Worm (Caenorhabditis elegans) whole organism, L2 larva: ENCODE results near the gene Y116A8C.468.
"Not testable (repeated sequence)": the region's sequence is repeated elsewhere in the genome, so short reads cannot be mapped to it uniquely, and the experiment has no call there.

Experiments used
- F13H6.1 ChIP-seq: sonication (generic microtip); optimal IDR thresholded peaks from 2 replicates; lab custom pipeline; 2016; ENCODE audit warnings: missing genetic modification characterization, missing compliant biosample characterization
- R02D3.7 ChIP-seq: fragments of 150-350 bp; optimal IDR thresholded peaks from 2 replicates; lab custom pipeline; 2014; ENCODE audit warnings: missing biosample characterization, missing genetic modification characterization
- ZK546.5 ChIP-seq: sonication (generic microtip); optimal IDR thresholded peaks from 2 replicates; lab custom pipeline; 2017; ENCODE audit warnings: missing biosample characterization, missing genetic modification characterization
- aly-2 ChIP-seq: fragments of 150-350 bp; optimal IDR thresholded peaks from 2 replicates; lab custom pipeline; 2014; ENCODE audit warnings: missing biosample characterization, missing genetic modification characterization
- ama-1 ChIP-seq: fragments of 150-350 bp; optimal IDR thresholded peaks from 2 replicates; lab custom pipeline; 2018; ENCODE audit warnings: inconsistent platforms
- blmp-1 ChIP-seq: sonication (generic microtip); optimal IDR thresholded peaks from 2 replicates; lab custom pipeline; 2017; ENCODE audit warnings: missing genetic modification characterization, mild to moderate bottlenecking, missing compliant biosample characterization, antibody characterized with exemption, moderate library complexity; ENCODE audit not compliant: insufficient read depth
- ceh-82 ChIP-seq: fragments of 150-350 bp; optimal IDR thresholded peaks from 2 replicates; lab custom pipeline; 2014; ENCODE audit warnings: missing biosample characterization, missing genetic modification characterization
- crh-2 ChIP-seq: sonication (generic microtip); optimal IDR thresholded peaks from 2 replicates; lab custom pipeline; 2017; ENCODE audit warnings: missing biosample characterization, missing genetic modification characterization
- dmd-4 ChIP-seq: sonication (generic microtip); optimal IDR thresholded peaks from 2 replicates; lab custom pipeline; 2017; ENCODE audit warnings: missing biosample characterization, missing genetic modification characterization
- egl-27 ChIP-seq: sonication (generic microtip); optimal IDR thresholded peaks from 3 replicates; lab custom pipeline; 2017; ENCODE audit warnings: missing biosample characterization, missing genetic modification reagents, missing genetic modification characterization
- lin-13 ChIP-seq: fragments of 150-350 bp; optimal IDR thresholded peaks from 2 replicates; lab custom pipeline; 2014; ENCODE audit warnings: missing biosample characterization, missing genetic modification reagents, missing genetic modification characterization
- lin-39 ChIP-seq: fragments of 150-350 bp; optimal IDR thresholded peaks from 2 replicates; lab custom pipeline; 2014; ENCODE audit warnings: missing biosample characterization, missing genetic modification reagents, missing genetic modification characterization
- lsy-2 ChIP-seq, 2 experiments: fragments of 150-350 bp in 1 of 2; sonication (generic microtip) in 1 of 2; optimal IDR thresholded peaks; 2 replicates each; lab custom pipeline; 2014 to 2017; ENCODE audit warnings: missing biosample characterization in 2 of 2, missing genetic modification characterization in 2 of 2
- mab-5 ChIP-seq: fragments of 150-350 bp; optimal IDR thresholded peaks from 2 replicates; lab custom pipeline; 2014; ENCODE audit warnings: missing biosample characterization, missing genetic modification characterization
- mbf-1 ChIP-seq: sonication (generic microtip); optimal IDR thresholded peaks from 2 replicates; lab custom pipeline; 2017; ENCODE audit warnings: missing biosample characterization, missing genetic modification characterization
- nhr-10 ChIP-seq: sonication (generic microtip); optimal IDR thresholded peaks from 2 replicates; lab custom pipeline; 2017; ENCODE audit warnings: missing biosample characterization, missing genetic modification characterization
- nhr-11 ChIP-seq: fragments of 150-350 bp; optimal IDR thresholded peaks from 2 replicates; lab custom pipeline; 2014; ENCODE audit warnings: missing biosample characterization, missing genetic modification characterization
- nhr-12 ChIP-seq: fragments of 150-350 bp; optimal IDR thresholded peaks from 2 replicates; lab custom pipeline; 2014; ENCODE audit warnings: missing biosample characterization, missing genetic modification characterization
- nhr-23 ChIP-seq: fragments of 150-350 bp; optimal IDR thresholded peaks from 2 replicates; lab custom pipeline; 2014; ENCODE audit warnings: missing biosample characterization, missing genetic modification reagents, missing genetic modification characterization
- nhr-237 ChIP-seq: fragments of 150-350 bp; optimal IDR thresholded peaks from 2 replicates; lab custom pipeline; 2014; ENCODE audit warnings: missing biosample characterization, missing genetic modification characterization
- skn-1 ChIP-seq: sonication (generic microtip); optimal IDR thresholded peaks from 2 replicates; lab custom pipeline; 2017; ENCODE audit warnings: missing biosample characterization, missing genetic modification characterization
- sma-3 ChIP-seq: sonication (generic microtip); optimal IDR thresholded peaks from 2 replicates; lab custom pipeline; 2016; ENCODE audit warnings: missing genetic modification reagents, missing genetic modification characterization, missing compliant biosample characterization
- sma-9 ChIP-seq, 2 experiments: fragments of 150-350 bp in 1 of 2; sonication (generic microtip) in 1 of 2; optimal IDR thresholded peaks; 2 replicates each; lab custom pipeline; 2014 to 2016; ENCODE audit warnings: missing genetic modification characterization in 2 of 2, mild to moderate bottlenecking in 1 of 2, missing biosample characterization in 1 of 2, missing compliant biosample characterization in 1 of 2, missing genetic modification reagents in 1 of 2, moderate library complexity in 1 of 2
- snpc-4 ChIP-seq: fragments of 150-350 bp; optimal IDR thresholded peaks from 2 replicates; lab custom pipeline; 2014; ENCODE audit warnings: missing biosample characterization, missing genetic modification characterization
- unc-39 ChIP-seq: fragments of 150-350 bp; optimal IDR thresholded peaks from 2 replicates; lab custom pipeline; 2014; ENCODE audit warnings: missing biosample characterization, missing genetic modification characterization
- unc-55 ChIP-seq: fragments of 150-350 bp; sonication (generic microtip); optimal IDR thresholded peaks from 3 replicates; lab custom pipeline; 2014; ENCODE audit warnings: missing biosample characterization, missing genetic modification reagents, missing genetic modification characterization
- zag-1 ChIP-seq: fragments of 150-350 bp; optimal IDR thresholded peaks from 2 replicates; lab custom pipeline; 2014; ENCODE audit warnings: missing biosample characterization, missing genetic modification characterization
- ztf-1 ChIP-seq: fragments of 200-800 bp; sonication (Bioruptor generic); conservative IDR thresholded peaks from 2 replicates; pipeline ENCODE4 v1.3.6; 2022; ENCODE audit warnings: missing genetic modification characterization, missing compliant biosample characterization

The Y116A8C.468 gene

ce11 chrIV:16917831-16918429 is at the start of gene Y116A8C.468, which contains the start of gene Y116A8C.469:
Gene Y116A8C.468 (plus strand): TSS chrIV:16918379.
Gene Y116A8C.469 (minus strand): TSS chrIV:16917931.
- no peak for TF ChIP-seq nhr-11 (tag; lab: Kevin White, UChicago)

ce11 chrIV:16868900-16869299 is 49.3 kb upstream of the Y116A8C.468 start, which contains the start of gene T06A10.106:
Gene T06A10.106 (minus strand): TSS chrIV:16869000.
- no peak for TF ChIP-seq aly-2 (tag; lab: Kevin White, UChicago)

- TF ChIP-seq dmd-4 (tag; lab: Kevin White, UChicago), result no peak
- TF ChIP-seq blmp-1 (tag; lab: Kevin White, UChicago), result no peak
- no peak for TF ChIP-seq egl-27 (tag; lab: Kevin White, UChicago)
- no peak for TF ChIP-seq unc-55 (GFP tag; lab: Kevin White, UChicago)
- no peak for TF ChIP-seq snpc-4 (tag; lab: Kevin White, UChicago)
- TF ChIP-seq mbf-1 (tag; lab: Kevin White, UChicago), result no peak
Measured at ce11 chrIV:16888580-16888979, 29.6 kb upstream of the Y116A8C.468 start.

- TF ChIP-seq nhr-11 (tag; lab: Kevin White, UChicago); aly-2 (tag; lab: Kevin White, UChicago); nhr-237: not testable (repeated sequence)
Measured at ce11 chrIV:16895288-16895687, 22.9 kb upstream of the Y116A8C.468 start, which contains the start of gene T06A10.2. Gene T06A10.2 (plus strand): TSS chrIV:16895588.

ce11 chrIV:16898205-16898604 is 20.0 kb upstream of the Y116A8C.468 start:
- TF ChIP-seq ZK546.5 (tag; lab: Kevin White, UChicago) (no peak), lsy-2 (tag; optimal IDR thresholded peaks at IDR 0.05; lab: Kevin White, UChicago) (no peak), nhr-11 (tag; lab: Kevin White, UChicago) (no peak), ceh-82 (tag; lab: Kevin White, UChicago) (no peak), mab-5 (no peak), nhr-10 (tag; lab: Kevin White, UChicago) (no peak), sma-3 (GFP tag; lab: Kevin White, UChicago) (no peak), zag-1 (tag; lab: Kevin White, UChicago) (no peak), F13H6.1 (tag; lab: Kevin White, UChicago) (no peak), crh-2 (tag; lab: Kevin White, UChicago) (no peak), egl-27 (tag; lab: Kevin White, UChicago) (no peak), sma-9 (GFP tag; optimal IDR thresholded peaks at IDR 0.05; lab: Kevin White, UChicago) (no peak), sma-9 (tag; optimal IDR thresholded peaks at IDR 0.05; lab: Kevin White, UChicago) (no peak), unc-39 (tag; lab: Kevin White, UChicago) (no peak), skn-1 (no peak), ama-1 (lab: Kevin White, UChicago) (no peak), lin-39 (tag; lab: Kevin White, UChicago) (no peak), R02D3.7 (no peak), lin-13 (GFP tag; lab: Kevin White, UChicago) (no peak)

- TF ChIP-seq ztf-1 (GFP tag; lab: Robert Waterston, UW) (no peak), R02D3.7 (no peak), nhr-12 (tag; lab: Kevin White, UChicago) (no peak), unc-39 (tag; lab: Kevin White, UChicago) (no peak), sma-9 (GFP tag; optimal IDR thresholded peaks at IDR 0.05; lab: Kevin White, UChicago) (no peak), sma-9 (tag; optimal IDR thresholded peaks at IDR 0.05; lab: Kevin White, UChicago) (no peak), mab-5 (no peak), nhr-23 (no peak)
Measured at ce11 chrIV:16915751-16916150, 2.4 kb upstream of the Y116A8C.468 start, which contains the start of gene Y116A8C.3. Gene Y116A8C.3 (plus strand): TSS chrIV:16916051.
